Worm (Caenorhabditis elegans) whole organism, young adult: Measurements from ENCODE around the gene str-3.

Experiments
- B0035.1 ChIP-seq: sonication (generic microtip); optimal IDR thresholded peaks from 2 replicates; lab custom pipeline; 2016; ENCODE audit warnings: missing genetic modification characterization, mild to moderate bottlenecking, missing compliant biosample characterization, missing genotype, missing genetic modification reagents
- B0261.1 ChIP-seq: sonication (generic microtip); optimal IDR thresholded peaks from 2 replicates; lab custom pipeline; 2016; ENCODE audit warnings: mild to moderate bottlenecking, missing genetic modification characterization, moderate library complexity, missing compliant biosample characterization
- C06A6.2 ChIP-seq: fragments of 200-800 bp; sonication (Bioruptor generic); conservative IDR thresholded peaks from 2 replicates; pipeline ENCODE4 v1.3.6; 2022; ENCODE audit warnings: missing genetic modification characterization, missing compliant biosample characterization
- D2030.7 ChIP-seq: fragments of 200-800 bp; sonication (Bioruptor generic); IDR thresholded peaks from 2 replicates; pipeline ENCODE4 v1.3.6; 2022; ENCODE audit warnings: missing genetic modification reagents, missing genetic modification characterization, missing compliant biosample characterization
- F10E7.11 ChIP-seq: sonication (generic microtip); optimal IDR thresholded peaks from 2 replicates; lab custom pipeline; 2017; ENCODE audit warnings: mild to moderate bottlenecking, missing genetic modification characterization, moderate library complexity, missing compliant biosample characterization
- F33H1.4 ChIP-seq: fragments of 200-800 bp; sonication (Bioruptor generic); IDR thresholded peaks from 2 replicates; pipeline ENCODE4 v1.3.6; 2022; ENCODE audit warnings: missing genetic modification reagents, missing genetic modification characterization, missing compliant biosample characterization
- F39B2.1 ChIP-seq: fragments of 200-800 bp; sonication (Bioruptor generic); IDR thresholded peaks from 2 replicates; pipeline ENCODE4 v1.3.6; 2022; ENCODE audit warnings: missing genetic modification reagents, missing genetic modification characterization, missing compliant biosample characterization
- F52B5.7 ChIP-seq: sonication (generic microtip); optimal IDR thresholded peaks from 2 replicates; lab custom pipeline; 2016; ENCODE audit warnings: mild to moderate bottlenecking, missing genetic modification characterization, missing compliant biosample characterization
- F57A8.1 ChIP-seq: fragments of 200-800 bp; sonication (Bioruptor generic); optimal IDR thresholded peaks from 2 replicates; lab custom pipeline; 2018; ENCODE audit warnings: mild to moderate bottlenecking, missing genetic modification characterization, moderate library complexity, missing compliant biosample characterization
- F57C9.4 ChIP-seq: sonication (generic microtip); optimal IDR thresholded peaks from 2 replicates; lab custom pipeline; 2017; ENCODE audit warnings: mild to moderate bottlenecking, missing genetic modification characterization, missing compliant biosample characterization
- K11D2.4 ChIP-seq: fragments of 200-800 bp; sonication (Bioruptor generic); IDR thresholded peaks from 2 replicates; pipeline ENCODE4 v1.3.6; 2022; ENCODE audit warnings: missing genetic modification reagents, missing genetic modification characterization, missing compliant biosample characterization
- Y67H2A.10 ChIP-seq: fragments of 200-800 bp; sonication (Bioruptor generic); conservative IDR thresholded peaks from 2 replicates; pipeline ENCODE4 v1.3.6; 2022; ENCODE audit warnings: missing genetic modification reagents, missing genetic modification characterization, missing compliant biosample characterization
- Y95B8A.8 ChIP-seq: fragments of 200-800 bp; sonication (Bioruptor generic); IDR thresholded peaks from 2 replicates; pipeline ENCODE4 v1.3.6; 2022; ENCODE audit warnings: missing genetic modification reagents, missing genetic modification characterization, missing compliant biosample characterization
- ZK185.1 ChIP-seq: sonication (generic microtip); optimal IDR thresholded peaks from 2 replicates; lab custom pipeline; 2016; ENCODE audit warnings: mild to moderate bottlenecking, missing genetic modification characterization, missing compliant biosample characterization; ENCODE audit not compliant: poor library complexity, severe bottlenecking
- aptf-2 ChIP-seq: fragments of 200-800 bp; sonication (Bioruptor generic); conservative IDR thresholded peaks from 2 replicates; pipeline ENCODE4 v1.3.6; 2022; ENCODE audit warnings: missing genetic modification reagents, missing genetic modification characterization, missing compliant biosample characterization
- athp-1 ChIP-seq: sonication (generic microtip); optimal IDR thresholded peaks from 2 replicates; lab custom pipeline; 2017; ENCODE audit warnings: mild to moderate bottlenecking, missing genetic modification characterization, missing compliant biosample characterization
- bed-1 ChIP-seq: fragments of 200-800 bp; sonication (Bioruptor generic); IDR thresholded peaks from 2 replicates; pipeline ENCODE4 v1.3.6; 2022; ENCODE audit warnings: missing genetic modification reagents, missing genetic modification characterization, missing compliant biosample characterization
- ceh-100 ChIP-seq: fragments of 200-800 bp; sonication (Bioruptor generic); IDR thresholded peaks from 2 replicates; pipeline ENCODE4 v1.3.6; 2022; ENCODE audit warnings: missing genetic modification reagents, missing genetic modification characterization, missing compliant biosample characterization
- ceh-27 ChIP-seq: fragments of 200-800 bp; sonication (Bioruptor generic); optimal IDR thresholded peaks from 2 replicates; lab custom pipeline; 2018; ENCODE audit warnings: mild to moderate bottlenecking, missing genetic modification characterization, moderate library complexity, missing compliant biosample characterization
- ceh-91 ChIP-seq: fragments of 200-800 bp; sonication (Bioruptor generic); IDR thresholded peaks from 2 replicates; pipeline ENCODE4 v1.3.6; 2022; ENCODE audit warnings: missing genetic modification reagents, missing genetic modification characterization, missing compliant biosample characterization
- chd-7 ChIP-seq: sonication (generic microtip); optimal IDR thresholded peaks from 2 replicates; lab custom pipeline; 2016; ENCODE audit warnings: mild to moderate bottlenecking, missing genetic modification characterization, moderate library complexity, missing compliant biosample characterization
- dpl-1 ChIP-seq: fragments of 150-350 bp; optimal IDR thresholded peaks from 2 replicates; lab custom pipeline; 2014; ENCODE audit warnings: missing biosample characterization, missing genetic modification reagents, missing genetic modification characterization
- efl-1 ChIP-seq: fragments of 150-350 bp; optimal IDR thresholded peaks from 2 replicates; lab custom pipeline; 2014; ENCODE audit warnings: missing biosample characterization, missing genetic modification reagents, missing genetic modification characterization
- fkh-3 ChIP-seq: sonication (generic microtip); optimal IDR thresholded peaks from 2 replicates; lab custom pipeline; 2016; ENCODE audit warnings: mild to moderate bottlenecking, missing genetic modification characterization, missing compliant biosample characterization
- hlh-12 ChIP-seq: sonication (generic microtip); optimal IDR thresholded peaks from 2 replicates; lab custom pipeline; 2016; ENCODE audit warnings: missing genetic modification characterization, missing compliant biosample characterization
- hlh-26 ChIP-seq: fragments of 200-800 bp; sonication (Bioruptor generic); conservative IDR thresholded peaks from 2 replicates; pipeline ENCODE4 v1.3.6; 2022; ENCODE audit warnings: missing genetic modification reagents, missing genetic modification characterization, missing compliant biosample characterization
- hmg-1.2 ChIP-seq: fragments of 200-800 bp; sonication (Bioruptor generic); IDR thresholded peaks from 2 replicates; pipeline ENCODE4 v1.3.6; 2022; ENCODE audit warnings: missing genetic modification reagents, missing genetic modification characterization, missing compliant biosample characterization
- lin-26 ChIP-seq: fragments of 200-800 bp; sonication (Bioruptor generic); IDR thresholded peaks from 2 replicates; pipeline ENCODE4 v1.3.6; 2022; ENCODE audit warnings: missing genetic modification reagents, missing genetic modification characterization, missing compliant biosample characterization
- lin-40 ChIP-seq: sonication (generic microtip); optimal IDR thresholded peaks from 2 replicates; lab custom pipeline; 2016; ENCODE audit warnings: missing genetic modification characterization, mild to moderate bottlenecking, missing compliant biosample characterization, missing genotype, missing genetic modification reagents
- madf-3 ChIP-seq: fragments of 200-800 bp; sonication (Bioruptor generic); IDR thresholded peaks from 2 replicates; pipeline ENCODE4 v1.3.6; 2022; ENCODE audit warnings: missing genetic modification reagents, missing genetic modification characterization, missing compliant biosample characterization
- madf-6 ChIP-seq: fragments of 200-800 bp; sonication (Bioruptor generic); IDR thresholded peaks from 2 replicates; pipeline ENCODE4 v1.3.6; 2022; ENCODE audit warnings: missing genetic modification reagents, missing genetic modification characterization, missing compliant biosample characterization
- madf-8 ChIP-seq: fragments of 200-800 bp; sonication (Bioruptor generic); conservative IDR thresholded peaks from 2 replicates; pipeline ENCODE4 v1.3.6; 2022; ENCODE audit warnings: missing genetic modification reagents, missing genetic modification characterization, missing compliant biosample characterization
- nfya-1 ChIP-seq: sonication (generic microtip); optimal IDR thresholded peaks from 2 replicates; lab custom pipeline; 2017; ENCODE audit warnings: antibody characterized with exemption, missing compliant biosample characterization, missing genetic modification characterization, borderline replicate concordance; ENCODE audit not compliant: insufficient read depth
- nfyb-1 ChIP-seq: fragments of 200-800 bp; sonication (Bioruptor generic); IDR thresholded peaks from 2 replicates; pipeline ENCODE4 v1.3.6; 2022; ENCODE audit warnings: missing genetic modification reagents, missing genetic modification characterization, missing compliant biosample characterization
- nhr-120 ChIP-seq: fragments of 200-800 bp; sonication (Bioruptor generic); IDR thresholded peaks from 2 replicates; pipeline ENCODE4 v1.3.6; 2022; ENCODE audit warnings: missing genetic modification characterization, missing compliant biosample characterization
- nhr-27 ChIP-seq: fragments of 200-800 bp; sonication (Bioruptor generic); optimal IDR thresholded peaks from 2 replicates; lab custom pipeline; 2018; ENCODE audit warnings: mild to moderate bottlenecking, missing genetic modification characterization, moderate library complexity, missing compliant biosample characterization
- nhr-90 ChIP-seq: sonication (generic microtip); optimal IDR thresholded peaks from 2 replicates; lab custom pipeline; 2016; ENCODE audit warnings: missing genotype, mild to moderate bottlenecking, missing genetic modification characterization, missing compliant biosample characterization
- rpc-1 ChIP-seq, 2 experiments: fragments of 150-350 bp in 1 of 2; sonication (generic microtip) in 1 of 2; optimal IDR thresholded peaks; 2 replicates each; lab custom pipeline; 2014 to 2018; ENCODE audit warnings: missing biosample characterization in 1 of 2, missing genetic modification characterization in 1 of 2, missing genetic modification reagents in 1 of 2, missing genotype in 1 of 2
- sdz-38 ChIP-seq: sonication (generic microtip); optimal IDR thresholded peaks from 2 replicates; lab custom pipeline; 2016; ENCODE audit warnings: missing genotype, missing genetic modification characterization, missing compliant biosample characterization
- sptf-2 ChIP-seq: fragments of 200-800 bp; sonication (Bioruptor generic); optimal IDR thresholded peaks from 2 replicates; lab custom pipeline; 2018; ENCODE audit warnings: mild to moderate bottlenecking, missing genetic modification characterization, missing compliant biosample characterization
- tbp1 ChIP-seq: fragments of 200-800 bp; sonication (Bioruptor generic); optimal IDR thresholded peaks from 2 replicates; lab custom pipeline; 2018; ENCODE audit warnings: mild to moderate bottlenecking, missing genetic modification characterization, missing compliant biosample characterization
- unc-130 ChIP-seq: sonication (generic microtip); optimal IDR thresholded peaks from 2 replicates; lab custom pipeline; 2016; ENCODE audit warnings: missing genetic modification reagents, missing genetic modification characterization, missing compliant biosample characterization
- zfh-2 ChIP-seq: fragments of 200-800 bp; sonication (Bioruptor generic); conservative IDR thresholded peaks from 2 replicates; pipeline ENCODE4 v1.3.6; 2022; ENCODE audit warnings: missing genetic modification reagents, missing genetic modification characterization, missing compliant biosample characterization
- ztf-18 ChIP-seq: sonication (generic microtip); optimal IDR thresholded peaks from 2 replicates; lab custom pipeline; 2016; ENCODE audit warnings: missing genotype, mild to moderate bottlenecking, missing genetic modification characterization, missing compliant biosample characterization
- ztf-22 ChIP-seq: fragments of 200-800 bp; sonication (Bioruptor generic); optimal IDR thresholded peaks from 2 replicates; lab custom pipeline; 2018; ENCODE audit warnings: mild to moderate bottlenecking, missing genetic modification characterization, moderate library complexity, missing compliant biosample characterization
- ztf-25 ChIP-seq: fragments of 200-800 bp; sonication (Bioruptor generic); IDR thresholded peaks from 2 replicates; pipeline ENCODE4 v1.3.6; 2022; ENCODE audit warnings: missing genetic modification reagents, missing genetic modification characterization, missing compliant biosample characterization
- ztf-28 ChIP-seq: fragments of 200-800 bp; sonication (Bioruptor generic); IDR thresholded peaks from 2 replicates; pipeline ENCODE4 v1.3.6; 2022; ENCODE audit warnings: missing genetic modification reagents, missing genetic modification characterization, missing compliant biosample characterization
- ztf-6 ChIP-seq: fragments of 200-800 bp; sonication (Bioruptor generic); IDR thresholded peaks from 2 replicates; pipeline ENCODE4 v1.3.6; 2022; ENCODE audit warnings: missing genetic modification reagents, missing genetic modification characterization, missing compliant biosample characterization

str-3 gene

ce11 chrIV:11053652-11054317 is 46.4 kb downstream of the str-3 start, which contains the start of the genes F36H1.12 and lin-3 (continued):
- TF ChIP-seq hlh-26, result no peak
- TF ChIP-seq ceh-27 (GFP tag; lab: Kevin White, UChicago), result no peak
- no peak for TF ChIP-seq B0035.1 (tag; lab: Kevin White, UChicago)
- no peak for TF ChIP-seq rpc-1 (optimal IDR thresholded peaks at IDR 0.05; lab: Kevin White, UChicago)
- TF ChIP-seq rpc-1 (tag; optimal IDR thresholded peaks at IDR 0.05; lab: Kevin White, UChicago), result no peak
- no peak for TF ChIP-seq nhr-27 (tag; lab: Kevin White, UChicago)
- no peak for TF ChIP-seq lin-40 (tag; lab: Kevin White, UChicago)
- no peak for TF ChIP-seq aptf-2 (GFP tag; lab: Robert Waterston, UW)
- no peak for TF ChIP-seq bed-1 (GFP tag; lab: Robert Waterston, UW)
- TF ChIP-seq D2030.7 (GFP tag; lab: Robert Waterston, UW), result peak; percentile 53; the same call in 1 of the 2 replicates
- peak; percentile 51; the same call in 1 of the 2 replicates for TF ChIP-seq F33H1.4 (GFP tag; lab: Robert Waterston, UW)
- no peak for TF ChIP-seq chd-7 (tag; lab: Kevin White, UChicago)
- TF ChIP-seq ceh-100 (GFP tag; lab: Robert Waterston, UW), result peak; percentile 93
- no peak for TF ChIP-seq Y67H2A.10 (GFP tag; lab: Robert Waterston, UW)
- no peak for TF ChIP-seq F52B5.7
- no peak for TF ChIP-seq nfya-1 (tag; lab: Kevin White, UChicago)
- no peak for TF ChIP-seq K11D2.4 (GFP tag; lab: Robert Waterston, UW)
- no peak for TF ChIP-seq sdz-38
- no peak for TF ChIP-seq madf-3 (GFP tag; lab: Robert Waterston, UW)
- no peak for TF ChIP-seq C06A6.2
- no peak for TF ChIP-seq F10E7.11 (tag; lab: Kevin White, UChicago)
- TF ChIP-seq madf-8 (GFP tag; lab: Robert Waterston, UW), result peak; percentile 20; the same call in 1 of the 2 replicates
- TF ChIP-seq dpl-1 (GFP tag; lab: Kevin White, UChicago), result no peak
- TF ChIP-seq hmg-1.2, result peak; percentile 91
- TF ChIP-seq efl-1 (GFP tag; lab: Kevin White, UChicago), result no peak
- no peak for TF ChIP-seq ceh-91 (GFP tag; lab: Robert Waterston, UW)
- TF ChIP-seq F39B2.1 (GFP tag; lab: Robert Waterston, UW), result no peak
- no peak for TF ChIP-seq ztf-25 (GFP tag; lab: Robert Waterston, UW)
- no peak for TF ChIP-seq nhr-90
- peak; percentile 56; the same call in 1 of the 2 replicates for TF ChIP-seq madf-6 (GFP tag; lab: Robert Waterston, UW)
- TF ChIP-seq lin-26 (GFP tag; lab: Robert Waterston, UW), result no peak
- TF ChIP-seq fkh-3 (tag; lab: Kevin White, UChicago), result no peak
- TF ChIP-seq nfyb-1 (GFP tag; lab: Robert Waterston, UW), result no peak
- no peak for TF ChIP-seq ztf-6 (GFP tag; lab: Robert Waterston, UW)
- no peak for TF ChIP-seq Y95B8A.8 (GFP tag; lab: Robert Waterston, UW)
- TF ChIP-seq sptf-2 (GFP tag; lab: Kevin White, UChicago), result no peak

ce11 chrIV:11051963-11052362 is 48.2 kb downstream of the str-3 start:
- TF ChIP-seq ztf-22 (GFP tag; lab: Kevin White, UChicago) (no peak), B0261.1 (tag; lab: Kevin White, UChicago) (no peak), zfh-2 (GFP tag; lab: Robert Waterston, UW) (no peak), ztf-18 (tag; lab: Kevin White, UChicago) (no peak), dpl-1 (GFP tag; lab: Kevin White, UChicago) (no peak), F57A8.1 (no peak), athp-1 (tag; lab: Kevin White, UChicago) (no peak), unc-130 (no peak), madf-6 (GFP tag; lab: Robert Waterston, UW) (no peak), madf-8 (GFP tag; lab: Robert Waterston, UW) (no peak), ztf-28 (GFP tag; lab: Robert Waterston, UW) (no peak), F57C9.4 (tag; lab: Kevin White, UChicago) (no peak), tbp1 (GFP tag; lab: Kevin White, UChicago) (no peak), hlh-12 (tag; lab: Kevin White, UChicago) (no peak), nhr-120 (GFP tag; lab: Robert Waterston, UW) (no peak), ZK185.1 (tag; lab: Kevin White, UChicago) (no peak), Y67H2A.10 (GFP tag; lab: Robert Waterston, UW) (no peak)
